Worm (Caenorhabditis elegans) whole organism, late embryonic: Measurements from ENCODE around the gene skr-14.

Experiments used
- C08G9.2 ChIP-seq: sonication (generic microtip); optimal IDR thresholded peaks from 2 replicates; lab custom pipeline; 2016; ENCODE audit warnings: mild to moderate bottlenecking, missing genetic modification characterization, moderate library complexity, missing compliant biosample characterization
- F13H6.1 ChIP-seq: sonication (generic microtip); optimal IDR thresholded peaks from 2 replicates; lab custom pipeline; 2016; ENCODE audit warnings: missing genetic modification characterization, missing compliant biosample characterization
- K02D7.2 ChIP-seq: sonication (generic microtip); optimal IDR thresholded peaks from 2 replicates; lab custom pipeline; 2017; ENCODE audit warnings: mild to moderate bottlenecking, missing genetic modification characterization, missing compliant biosample characterization
- T23F11.4 ChIP-seq: fragments of 200-800 bp; sonication (Bioruptor generic); optimal IDR thresholded peaks from 2 replicates; lab custom pipeline; 2018; ENCODE audit warnings: mild to moderate bottlenecking, missing genetic modification characterization, missing compliant biosample characterization
- Y22D7AL.16 ChIP-seq: sonication (generic microtip); optimal IDR thresholded peaks from 2 replicates; lab custom pipeline; 2016; ENCODE audit warnings: missing genetic modification characterization, missing compliant biosample characterization
- ama-1 ChIP-seq: fragments of 150-350 bp; optimal IDR thresholded peaks from 2 replicates; lab custom pipeline; 2014
- ceh-19 ChIP-seq: fragments of 200-800 bp; sonication (Bioruptor generic); optimal IDR thresholded peaks from 2 replicates; lab custom pipeline; 2018; ENCODE audit warnings: mild to moderate bottlenecking, missing genetic modification characterization, missing compliant biosample characterization
- ceh-22 ChIP-seq: sonication (generic microtip); optimal IDR thresholded peaks from 2 replicates; lab custom pipeline; 2017; ENCODE audit warnings: missing biosample characterization, missing genetic modification characterization
- ceh-34 ChIP-seq: sonication (generic microtip); optimal IDR thresholded peaks from 2 replicates; lab custom pipeline; 2016; ENCODE audit warnings: mild to moderate bottlenecking, missing genetic modification characterization, missing compliant biosample characterization
- ceh-45 ChIP-seq: fragments of 200-800 bp; sonication (Bioruptor generic); IDR thresholded peaks from 2 replicates; pipeline ENCODE4 v1.3.6; 2022; ENCODE audit warnings: missing genetic modification reagents, missing genetic modification characterization, missing compliant biosample characterization
- ceh-48 ChIP-seq: sonication (generic microtip); optimal IDR thresholded peaks from 2 replicates; lab custom pipeline; 2016; ENCODE audit warnings: missing genetic modification characterization, inconsistent platforms, missing compliant biosample characterization
- ceh-6 ChIP-seq: fragments of 200-800 bp; sonication (Bioruptor generic); optimal IDR thresholded peaks from 2 replicates; lab custom pipeline; 2018; ENCODE audit warnings: mild to moderate bottlenecking, missing genetic modification characterization, missing compliant biosample characterization
- ceh-9 ChIP-seq: sonication (generic microtip); optimal IDR thresholded peaks from 2 replicates; lab custom pipeline; 2016; ENCODE audit warnings: mild to moderate bottlenecking, missing genetic modification characterization, inconsistent platforms, missing compliant biosample characterization
- che-1 ChIP-seq: sonication (generic microtip); optimal IDR thresholded peaks from 2 replicates; lab custom pipeline; 2016; ENCODE audit warnings: mild to moderate bottlenecking, missing genetic modification characterization, missing compliant biosample characterization
- elt-2 ChIP-seq: sonication (generic microtip); optimal IDR thresholded peaks from 2 replicates; lab custom pipeline; 2016; ENCODE audit warnings: missing genetic modification reagents, missing genetic modification characterization, missing compliant biosample characterization
- elt-4 ChIP-seq: sonication (generic microtip); optimal IDR thresholded peaks from 2 replicates; lab custom pipeline; 2016; ENCODE audit warnings: missing genetic modification characterization, missing compliant biosample characterization
- ets-4 ChIP-seq: sonication (generic microtip); optimal IDR thresholded peaks from 2 replicates; lab custom pipeline; 2016; ENCODE audit warnings: missing genetic modification characterization, missing compliant biosample characterization
- eyg-1 ChIP-seq: sonication (generic microtip); optimal IDR thresholded peaks from 2 replicates; lab custom pipeline; 2016; ENCODE audit warnings: missing genotype, missing genetic modification characterization, missing compliant biosample characterization
- fkh-10 ChIP-seq: fragments of 150-350 bp; optimal IDR thresholded peaks from 2 replicates; lab custom pipeline; 2014; ENCODE audit warnings: missing biosample characterization, missing genetic modification reagents, missing genetic modification characterization
- gmeb-2 ChIP-seq: sonication (generic microtip); optimal IDR thresholded peaks from 2 replicates; lab custom pipeline; 2016; ENCODE audit warnings: missing genetic modification characterization, inconsistent platforms, missing compliant biosample characterization
- hlh-15 ChIP-seq: sonication (generic microtip); optimal IDR thresholded peaks from 2 replicates; lab custom pipeline; 2016; ENCODE audit warnings: missing genetic modification characterization, missing compliant biosample characterization
- hlh-8 ChIP-seq: sonication (generic microtip); optimal IDR thresholded peaks from 2 replicates; lab custom pipeline; 2016; ENCODE audit warnings: missing genotype, missing genetic modification characterization, missing compliant biosample characterization
- lin-11 ChIP-seq: fragments of 200-800 bp; sonication (Bioruptor generic); optimal IDR thresholded peaks from 2 replicates; lab custom pipeline; 2018; ENCODE audit warnings: mild to moderate bottlenecking, missing genetic modification characterization, missing compliant biosample characterization
- nfya-1 ChIP-seq: sonication (generic microtip); optimal IDR thresholded peaks from 2 replicates; lab custom pipeline; 2017; ENCODE audit warnings: missing genetic modification characterization, mild to moderate bottlenecking, missing compliant biosample characterization, antibody characterized with exemption, moderate library complexity
- pag-3 ChIP-seq: sonication (generic microtip); optimal IDR thresholded peaks from 2 replicates; lab custom pipeline; 2016; ENCODE audit warnings: missing compliant biosample characterization, missing genetic modification characterization, borderline replicate concordance
- pha-2 ChIP-seq: sonication (generic microtip); optimal IDR thresholded peaks from 2 replicates; lab custom pipeline; 2017; ENCODE audit warnings: mild to moderate bottlenecking, missing genetic modification characterization, missing compliant biosample characterization
- pros-1 ChIP-seq: fragments of 150-350 bp; optimal IDR thresholded peaks from 2 replicates; lab custom pipeline; 2014; ENCODE audit warnings: missing biosample characterization, missing genetic modification reagents, missing genetic modification characterization
- sdc-2 ChIP-seq: sonication (generic microtip); optimal IDR thresholded peaks from 2 replicates; lab custom pipeline; 2016; ENCODE audit warnings: missing genotype, missing genetic modification characterization, missing compliant biosample characterization
- sox-4 ChIP-seq: sonication (generic microtip); optimal IDR thresholded peaks from 2 replicates; lab custom pipeline; 2017; ENCODE audit warnings: mild to moderate bottlenecking, missing genetic modification characterization, inconsistent platforms, missing compliant biosample characterization
- syd-9 ChIP-seq: sonication (generic microtip); optimal IDR thresholded peaks from 2 replicates; lab custom pipeline; 2016; ENCODE audit warnings: mild to moderate bottlenecking, missing genetic modification characterization, moderate library complexity, missing compliant biosample characterization
- tbx-2 ChIP-seq: sonication (generic microtip); optimal IDR thresholded peaks from 2 replicates; lab custom pipeline; 2016; ENCODE audit warnings: missing genetic modification characterization, missing compliant biosample characterization
- tbx-7 ChIP-seq: sonication (generic microtip); optimal IDR thresholded peaks from 2 replicates; lab custom pipeline; 2016; ENCODE audit warnings: missing genotype, missing genetic modification characterization, missing compliant biosample characterization
- ttx-3 ChIP-seq: sonication (generic microtip); optimal IDR thresholded peaks from 2 replicates; lab custom pipeline; 2016; ENCODE audit warnings: missing genetic modification reagents, missing genetic modification characterization, missing compliant biosample characterization
- unc-3 ChIP-seq, 2 experiments: fragments of 200-800 bp in 1 of 2; sonication (Bioruptor generic) in 1 of 2; sonication (generic microtip) in 1 of 2; conservative IDR thresholded peaks in 1 of 2; optimal IDR thresholded peaks in 1 of 2; 2 replicates each; pipeline versions ENCODE4 v1.3.6 to Lab custom; 2016 to 2022; ENCODE audit warnings: missing compliant biosample characterization in 2 of 2, missing genetic modification characterization in 2 of 2, missing genetic modification reagents in 1 of 2
- unc-42 ChIP-seq: sonication (generic microtip); optimal IDR thresholded peaks from 2 replicates; lab custom pipeline; 2016; ENCODE audit warnings: missing genotype, missing genetic modification characterization, missing compliant biosample characterization
- zip-5 ChIP-seq: sonication (generic microtip); optimal IDR thresholded peaks from 2 replicates; lab custom pipeline; 2016; ENCODE audit warnings: missing genetic modification characterization, missing compliant biosample characterization
- ztf-16 ChIP-seq: sonication (generic microtip); optimal IDR thresholded peaks from 2 replicates; lab custom pipeline; 2017; ENCODE audit warnings: missing genetic modification characterization, missing compliant biosample characterization

skr-14 gene

DNA sequence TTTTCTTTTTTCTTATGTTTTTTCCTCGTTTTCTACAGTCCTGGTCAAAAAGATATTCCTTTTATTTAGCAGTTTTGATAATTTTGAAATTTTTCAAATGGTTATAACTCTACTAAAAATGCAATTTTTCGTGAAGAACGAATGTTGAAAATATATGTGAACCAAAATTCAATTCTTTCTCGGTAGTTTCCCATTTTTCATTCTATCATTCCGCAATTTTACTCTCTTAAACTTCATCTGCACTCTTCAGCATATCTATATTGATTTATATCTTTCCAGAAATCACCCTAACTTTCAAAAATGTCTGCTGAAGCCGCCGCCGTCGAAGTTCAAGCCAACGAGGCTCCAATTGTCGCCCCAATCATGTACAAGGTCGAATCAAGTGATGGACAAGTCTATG lies 752 bp upstream of the skr-14 start, which contains the start of gene skr-7:
Gene skr-7 (plus strand): TSS at position 301 of the 400 bp plus-strand sequence.
- no peak for TF ChIP-seq ceh-9
- no peak for TF ChIP-seq Y22D7AL.16 (tag; lab: Kevin White, UChicago)
- no peak for TF ChIP-seq K02D7.2
- TF ChIP-seq unc-3 (GFP tag; conservative IDR thresholded peaks at IDR 0.05; lab: Robert Waterston, UW), result no peak
- TF ChIP-seq unc-3 (tag; optimal IDR thresholded peaks at IDR 0.05; lab: Kevin White, UChicago), result no peak
- TF ChIP-seq ets-4 (tag; lab: Kevin White, UChicago), result no peak
- no peak for TF ChIP-seq elt-4 (tag; lab: Kevin White, UChicago)
- TF ChIP-seq ceh-6 (GFP tag; lab: Kevin White, UChicago), result no peak
- no peak for TF ChIP-seq gmeb-2 (tag; lab: Kevin White, UChicago)
- TF ChIP-seq ztf-16 (tag; lab: Kevin White, UChicago), result no peak
- no peak for TF ChIP-seq lin-11 (tag; lab: Kevin White, UChicago)
- no peak for TF ChIP-seq F13H6.1
- TF ChIP-seq unc-42 (tag; lab: Kevin White, UChicago), result no peak
- TF ChIP-seq che-1 (tag; lab: Kevin White, UChicago), result no peak
- no peak for TF ChIP-seq T23F11.4 (GFP tag; lab: Kevin White, UChicago)
- TF ChIP-seq tbx-2 (tag; lab: Kevin White, UChicago), result no peak
- TF ChIP-seq, all 69 proteins: peak for 0

- no peak for TF ChIP-seq hlh-15 (tag; lab: Kevin White, UChicago)
- TF ChIP-seq nfya-1 (tag; lab: Kevin White, UChicago), result no peak
- no peak for TF ChIP-seq unc-42 (tag; lab: Kevin White, UChicago)
- TF ChIP-seq ttx-3 (tag; lab: Kevin White, UChicago), result no peak
- no peak for TF ChIP-seq pros-1 (tag; lab: Kevin White, UChicago)
- no peak for TF ChIP-seq elt-2 (tag; lab: Kevin White, UChicago)
- TF ChIP-seq F13H6.1, result no peak
- TF ChIP-seq che-1 (tag; lab: Kevin White, UChicago), result no peak
- no peak for TF ChIP-seq hlh-8 (tag; lab: Kevin White, UChicago)
- TF ChIP-seq tbx-7, result no peak
- TF ChIP-seq sdc-2, result no peak
- TF ChIP-seq pag-3 (tag; lab: Kevin White, UChicago), result no peak
Observed at ce11 chrV:4419767-4420322, 1.5 kb downstream of the skr-14 start, which contains the start of the genes Y47D7A.7 and Y47D7A.2. Gene Y47D7A.7 (minus strand): TSS chrV:4419867. Gene Y47D7A.2 (plus strand): TSS chrV:4420272.

- TF ChIP-seq ceh-45 (GFP tag; lab: Robert Waterston, UW) (no peak), sox-4 (tag; lab: Kevin White, UChicago) (no peak), gmeb-2 (tag; lab: Kevin White, UChicago) (no peak), fkh-10 (no peak), C08G9.2 (tag; lab: Kevin White, UChicago) (no peak), ceh-19 (GFP tag; lab: Kevin White, UChicago) (no peak), ceh-34 (tag; lab: Kevin White, UChicago) (no peak), ceh-22 (tag; lab: Kevin White, UChicago) (no peak), ets-4 (tag; lab: Kevin White, UChicago) (no peak), zip-5 (tag; lab: Kevin White, UChicago) (no peak), unc-3 (GFP tag; conservative IDR thresholded peaks at IDR 0.05; lab: Robert Waterston, UW) (no peak), unc-3 (tag; optimal IDR thresholded peaks at IDR 0.05; lab: Kevin White, UChicago) (no peak), tbx-2 (tag; lab: Kevin White, UChicago) (no peak), eyg-1 (no peak), unc-42 (tag; lab: Kevin White, UChicago) (no peak), pha-2 (tag; lab: Kevin White, UChicago) (no peak), F13H6.1 (no peak), ama-1 (lab: Kevin White, UChicago) (no peak), ceh-48 (tag; lab: Kevin White, UChicago) (no peak), syd-9 (tag; lab: Kevin White, UChicago) (no peak)
Observed at ce11 chrV:4418116-4418515, 3.3 kb downstream of the skr-14 start, which contains the start of gene Y47D7A.6. Gene Y47D7A.6 (minus strand): TSS chrV:4418216.
